Worm (Caenorhabditis elegans): Measurements from ENCODE around the gene B0410.3.

DNA sequence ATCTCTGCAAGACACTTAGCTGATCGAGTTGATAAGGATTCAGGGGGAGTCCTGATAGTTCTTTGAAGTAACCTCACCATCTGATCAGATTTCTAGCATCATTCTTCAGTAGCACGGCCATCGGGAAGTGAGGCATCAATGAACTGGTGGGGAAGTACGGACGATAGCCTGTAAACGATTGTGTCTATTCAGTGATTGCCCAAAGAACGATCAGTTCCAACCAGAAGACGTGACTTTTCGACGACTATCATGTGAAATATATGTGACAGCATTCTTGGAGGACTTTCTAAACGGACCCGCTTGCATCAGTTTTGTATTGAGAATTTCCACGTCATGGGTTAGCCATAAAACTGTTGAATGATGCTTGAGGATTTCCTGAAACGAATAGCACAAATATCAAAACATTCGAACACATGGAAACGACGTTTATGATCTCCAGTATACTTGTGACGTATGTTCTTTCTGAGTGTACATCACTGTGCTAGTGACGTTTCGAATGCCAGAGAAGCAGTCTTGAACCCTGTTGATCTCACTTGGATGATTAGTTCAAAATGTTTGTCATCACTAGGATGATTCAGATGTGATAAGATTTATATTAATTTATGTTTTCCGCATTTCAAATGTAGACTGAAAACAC lies 1.9 kb upstream of the B0410.3 start:
- TF ChIP-seq skn-1 (tag; optimal IDR thresholded peaks at IDR 0.05) (no peak), nhr-77 (tag; optimal IDR thresholded peaks at IDR 0.05) (no peak), nhr-11 (tag; optimal IDR thresholded peaks at IDR 0.05) (no peak), ztf-4 (tag; optimal IDR thresholded peaks at IDR 0.05) (no peak), aly-2 (tag; optimal IDR thresholded peaks at IDR 0.05) (no peak), snpc-4 (tag; optimal IDR thresholded peaks at IDR 0.05) (no peak), mdl-1 (tag; optimal IDR thresholded peaks at IDR 0.05) (no peak), pha-4 (tag; optimal IDR thresholded peaks at IDR 0.05) (no peak), unc-62 (GFP tag; optimal IDR thresholded peaks at IDR 0.05) (no peak), lin-39 (tag; optimal IDR thresholded peaks at IDR 0.05) (no peak), ama-1 (optimal IDR thresholded peaks at IDR 0.05) (no peak), ZK546.5 (tag; optimal IDR thresholded peaks at IDR 0.05) (no peak)
